Fruit fly (Drosophila melanogaster) whole organism, prepupa: ENCODE data around the gene CG11069.

ENCODE experiments used
- CG10669 ChIP-seq: fragments of 200-800 bp; sonication (Bioruptor generic); optimal IDR thresholded peaks from 3 replicates; lab custom pipeline; 2018; ENCODE audit warnings: missing biosample characterization, mild to moderate bottlenecking, missing genetic modification characterization, moderate library complexity
- CG11294 ChIP-seq: fragments of 200-800 bp; sonication (Bioruptor generic); IDR thresholded peaks from 2 replicates; pipeline ENCODE4 v1.3.6; 2022; ENCODE audit warnings: missing biosample characterization, missing genetic modification characterization
- CG11902 ChIP-seq: fragments of 200-800 bp; sonication (Bioruptor generic); optimal IDR thresholded peaks from 3 replicates; lab custom pipeline; 2016; ENCODE audit warnings: missing biosample characterization, missing genetic modification characterization
- CG1621 ChIP-seq: fragments of 200-800 bp; sonication (Bioruptor generic); optimal IDR thresholded peaks from 3 replicates; lab custom pipeline; 2018; ENCODE audit warnings: missing biosample characterization, mild to moderate bottlenecking, missing genetic modification characterization
- CG16779 ChIP-seq: fragments of 200-800 bp; sonication (Bioruptor generic); optimal IDR thresholded peaks from 3 replicates; lab custom pipeline; 2017; ENCODE audit warnings: missing biosample characterization, mild to moderate bottlenecking, missing genetic modification characterization
- CG31627 ChIP-seq: fragments of 200-800 bp; sonication (Bioruptor generic); optimal IDR thresholded peaks from 3 replicates; lab custom pipeline; 2016; ENCODE audit warnings: missing biosample characterization, missing genetic modification characterization
- CG32006 ChIP-seq: fragments of 200-800 bp; sonication (Bioruptor generic); optimal IDR thresholded peaks from 3 replicates; lab custom pipeline; 2017; ENCODE audit warnings: missing biosample characterization, mild to moderate bottlenecking, missing genetic modification characterization
- CG34406 ChIP-seq: fragments of 200-800 bp; sonication (Bioruptor generic); optimal IDR thresholded peaks from 3 replicates; lab custom pipeline; 2016; ENCODE audit warnings: missing biosample characterization, missing genetic modification characterization
- CG3919 ChIP-seq: fragments of 200-800 bp; sonication (Bioruptor generic); optimal IDR thresholded peaks from 3 replicates; lab custom pipeline; 2016; ENCODE audit warnings: missing biosample characterization, missing genetic modification characterization
- CG6163 ChIP-seq: fragments of 200-800 bp; sonication (Bioruptor generic); IDR thresholded peaks from 3 replicates; pipeline ENCODE4 v1.3.6; 2022; ENCODE audit warnings: missing biosample characterization, missing genetic modification characterization
- CG6276 ChIP-seq: fragments of 200-800 bp; sonication (Bioruptor generic); optimal IDR thresholded peaks from 2 replicates; lab custom pipeline; 2017; ENCODE audit warnings: missing biosample characterization, mild to moderate bottlenecking, missing genetic modification characterization
- CG6792 ChIP-seq: fragments of 200-800 bp; sonication (Bioruptor generic); optimal IDR thresholded peaks from 3 replicates; lab custom pipeline; 2016; ENCODE audit warnings: missing biosample characterization, missing genetic modification characterization
- CG6808 ChIP-seq: fragments of 200-800 bp; sonication (Bioruptor generic); optimal IDR thresholded peaks from 3 replicates; lab custom pipeline; 2017; ENCODE audit warnings: missing biosample characterization, missing genetic modification characterization, mild to moderate bottlenecking, moderate library complexity, missing genetic modification reagents
- CG6854 ChIP-seq: fragments of 200-800 bp; sonication (Bioruptor generic); optimal IDR thresholded peaks from 2 replicates; lab custom pipeline; 2017; ENCODE audit warnings: missing biosample characterization, mild to moderate bottlenecking, missing genetic modification characterization
- CG7368 ChIP-seq: fragments of 200-800 bp; sonication (Bioruptor generic); optimal IDR thresholded peaks from 3 replicates; lab custom pipeline; 2016; ENCODE audit warnings: missing biosample characterization, missing genetic modification characterization
- CG8119 ChIP-seq: fragments of 200-800 bp; sonication (Bioruptor generic); IDR thresholded peaks from 3 replicates; pipeline ENCODE4 v1.3.6; 2022; ENCODE audit warnings: missing biosample characterization, missing genetic modification characterization
- CG8632 ChIP-seq: fragments of 200-800 bp; sonication (Bioruptor generic); optimal IDR thresholded peaks from 3 replicates; lab custom pipeline; 2016; ENCODE audit warnings: missing biosample characterization, missing genetic modification characterization
- CG9139 ChIP-seq: fragments of 200-800 bp; sonication (Bioruptor generic); optimal IDR thresholded peaks from 3 replicates; lab custom pipeline; 2017; ENCODE audit warnings: missing biosample characterization, mild to moderate bottlenecking, missing genetic modification characterization
- Eip93F ChIP-seq: fragments of 200-800 bp; sonication (Bioruptor generic); optimal IDR thresholded peaks from 2 replicates; lab custom pipeline; 2016; ENCODE audit warnings: missing biosample characterization, mild to moderate bottlenecking, missing genetic modification characterization
- Ets21C ChIP-seq: fragments of 200-800 bp; sonication (Bioruptor generic); optimal IDR thresholded peaks from 3 replicates; lab custom pipeline; 2016; ENCODE audit warnings: missing biosample characterization, missing genetic modification characterization
- Ets96B ChIP-seq: fragments of 200-800 bp; optimal IDR thresholded peaks from 2 replicates; lab custom pipeline; 2019; ENCODE audit warnings: missing biosample characterization, mild to moderate bottlenecking, missing genetic modification characterization, moderate library complexity
- Gug ChIP-seq: fragments of 200-800 bp; sonication (Bioruptor generic); IDR thresholded peaks from 2 replicates; pipeline ENCODE4 v1.3.6; 2022; ENCODE audit warnings: missing biosample characterization, missing genetic modification characterization
- Hr38 ChIP-seq: sonication (Bioruptor generic); optimal IDR thresholded peaks from 2 replicates; lab custom pipeline; 2016; ENCODE audit warnings: missing biosample characterization, missing genetic modification characterization
- Hr39 ChIP-seq: fragments of 200-800 bp; sonication (Bioruptor generic); optimal IDR thresholded peaks from 2 replicates; lab custom pipeline; 2016; ENCODE audit warnings: missing biosample characterization, missing genetic modification characterization
- Met ChIP-seq: fragments of 200-800 bp; sonication (Bioruptor generic); optimal IDR thresholded peaks from 3 replicates; lab custom pipeline; 2016; ENCODE audit warnings: missing biosample characterization, missing genetic modification characterization
- OdsH ChIP-seq: fragments of 200-800 bp; sonication (Bioruptor generic); optimal IDR thresholded peaks from 3 replicates; lab custom pipeline; 2016; ENCODE audit warnings: missing biosample characterization, missing genetic modification characterization
- Smox ChIP-seq: fragments of 200-800 bp; sonication (Bioruptor generic); optimal IDR thresholded peaks from 3 replicates; lab custom pipeline; 2016; ENCODE audit warnings: missing biosample characterization, missing genetic modification characterization
- Sox102F ChIP-seq: fragments of 200-800 bp; sonication (Bioruptor generic); optimal IDR thresholded peaks from 2 replicates; lab custom pipeline; 2016; ENCODE audit warnings: missing biosample characterization, mild to moderate bottlenecking, missing genetic modification characterization
- Sox14 ChIP-seq: fragments of 200-800 bp; sonication (Bioruptor generic); optimal IDR thresholded peaks from 3 replicates; lab custom pipeline; 2016; ENCODE audit warnings: missing biosample characterization, missing genetic modification characterization
- Sox15 ChIP-seq: fragments of 200-800 bp; sonication (Bioruptor generic); optimal IDR thresholded peaks from 3 replicates; lab custom pipeline; 2016; ENCODE audit warnings: missing biosample characterization, missing genetic modification characterization
- achi ChIP-seq: fragments of 200-800 bp; sonication (Bioruptor generic); optimal IDR thresholded peaks from 3 replicates; lab custom pipeline; 2016; ENCODE audit warnings: missing biosample characterization, missing genetic modification characterization
- acj6 ChIP-seq: fragments of 200-800 bp; sonication (Bioruptor generic); optimal IDR thresholded peaks from 3 replicates; lab custom pipeline; 2016; ENCODE audit warnings: missing biosample characterization, missing genetic modification characterization
- cyc ChIP-seq: fragments of 200-800 bp; sonication (Bioruptor generic); optimal IDR thresholded peaks from 3 replicates; lab custom pipeline; 2016; ENCODE audit warnings: missing biosample characterization, missing genetic modification characterization
- dac ChIP-seq: fragments of 200-800 bp; sonication (Bioruptor generic); optimal IDR thresholded peaks from 2 replicates; lab custom pipeline; 2017; ENCODE audit warnings: missing biosample characterization, mild to moderate bottlenecking, missing genetic modification characterization
- dsx ChIP-seq: fragments of 200-800 bp; optimal IDR thresholded peaks from 3 replicates; lab custom pipeline; 2019; ENCODE audit warnings: missing biosample characterization, mild to moderate bottlenecking, missing genetic modification characterization, moderate library complexity; ENCODE audit not compliant: poor library complexity, severe bottlenecking
- esn ChIP-seq: fragments of 200-800 bp; sonication (Bioruptor generic); optimal IDR thresholded peaks from 2 replicates; lab custom pipeline; 2016; ENCODE audit warnings: missing biosample characterization, mild to moderate bottlenecking, missing genetic modification characterization, moderate library complexity
- fd85E ChIP-seq: fragments of 200-800 bp; sonication (Bioruptor generic); optimal IDR thresholded peaks from 3 replicates; lab custom pipeline; 2016; ENCODE audit warnings: missing biosample characterization, missing genetic modification characterization
- fkh ChIP-seq: fragments of 200-800 bp; sonication (Bioruptor generic); optimal IDR thresholded peaks from 3 replicates; lab custom pipeline; 2017; ENCODE audit warnings: missing biosample characterization, mild to moderate bottlenecking, missing genetic modification characterization, moderate library complexity
- lz ChIP-seq: fragments of 200-800 bp; sonication (Bioruptor generic); optimal IDR thresholded peaks from 3 replicates; lab custom pipeline; 2016; ENCODE audit warnings: missing biosample characterization, missing genetic modification characterization
- net ChIP-seq: fragments of 200-800 bp; sonication (Bioruptor generic); optimal IDR thresholded peaks from 3 replicates; lab custom pipeline; 2016; ENCODE audit warnings: missing biosample characterization, missing genetic modification characterization
- spab ChIP-seq: fragments of 200-800 bp; sonication (Bioruptor generic); optimal IDR thresholded peaks from 2 replicates; lab custom pipeline; 2017; ENCODE audit warnings: missing biosample characterization, mild to moderate bottlenecking, missing genetic modification characterization, missing genetic modification reagents
- ss ChIP-seq, 2 experiments: fragments of 200-800 bp; sonication (Bioruptor generic); optimal IDR thresholded peaks; 2 replicates in 1 of 2; 3 replicates in 1 of 2; lab custom pipeline; 2017 to 2018; ENCODE audit warnings: mild to moderate bottlenecking in 2 of 2, missing biosample characterization in 2 of 2, missing genetic modification characterization in 2 of 2, moderate library complexity in 1 of 2
- topi ChIP-seq: fragments of 200-800 bp; sonication (Bioruptor generic); optimal IDR thresholded peaks from 3 replicates; lab custom pipeline; 2016; ENCODE audit warnings: missing biosample characterization, missing genetic modification characterization

CG11069 gene

dm6 chr3R:24893320-24893955, 1.1 kb upstream of the CG11069 start (continued):
- TF ChIP-seq Met (GFP tag; lab: Kevin White, UChicago), result peak; percentile 83
- peak; percentile 74 for TF ChIP-seq cyc (GFP tag; lab: Kevin White, UChicago)
- peak; percentile 22 for TF ChIP-seq Hr39
- peak; percentile 95 for TF ChIP-seq CG8119 (GFP tag; lab: Robert Waterston, UW)
- TF ChIP-seq CG1621 (tag; lab: Kevin White, UChicago), result peak; percentile 45
- TF ChIP-seq ss (GFP tag; optimal IDR thresholded peaks at IDR 0.05; lab: Kevin White, UChicago), result peak; percentile 84 to 86
- TF ChIP-seq CG3919 (GFP tag; lab: Kevin White, UChicago), result peak; percentile 86
- TF ChIP-seq CG34406 (GFP tag; lab: Kevin White, UChicago), result peak; percentile 82
- peak; percentile 93 for TF ChIP-seq Ets96B (tag; lab: Kevin White, UChicago)
- peak; percentile 27 for TF ChIP-seq fd85E (GFP tag; lab: Kevin White, UChicago)
- TF ChIP-seq topi, result peak; percentile 72
- TF ChIP-seq, all 60 proteins: peak for 58

- TF ChIP-seq Ets96B (tag; lab: Kevin White, UChicago) (no peak), CG32006 (GFP tag; lab: Kevin White, UChicago) (no peak), lz (GFP tag; lab: Kevin White, UChicago) (no peak)
- TF ChIP-seq, all 60 proteins: peak for 0
These were observed 6.3 kb downstream of the CG11069 start, which contains the start of gene CG10845 for dm6 chr3R:24900816-24901215. Gene CG10845 (plus strand): TSS chr3R:24901116.

- peak; percentile 11 for TF ChIP-seq CG7368 (GFP tag; lab: Kevin White, UChicago)
- no peak for TF ChIP-seq lz (GFP tag; lab: Kevin White, UChicago)
- no peak for TF ChIP-seq fkh (GFP tag; lab: Kevin White, UChicago)
- no peak for TF ChIP-seq CG10669 (GFP tag; lab: Kevin White, UChicago)
- TF ChIP-seq CG3919 (GFP tag; lab: Kevin White, UChicago), result peak; percentile 67
- TF ChIP-seq achi (GFP tag; lab: Kevin White, UChicago), result peak; percentile 74
- peak; percentile 18 for TF ChIP-seq dac (GFP tag; lab: Kevin White, UChicago)
- peak; percentile 86 for TF ChIP-seq CG8119 (GFP tag; lab: Robert Waterston, UW)
- no peak for TF ChIP-seq CG31627 (GFP tag; lab: Kevin White, UChicago)
- no peak for TF ChIP-seq CG6854 (GFP tag; lab: Kevin White, UChicago)
- no peak for TF ChIP-seq Ets21C
- 0 out of 3 replicates have a peak, but pooled peaks have one; percentile 6 for TF ChIP-seq CG6163
- TF ChIP-seq CG34406 (GFP tag; lab: Kevin White, UChicago), result peak; percentile 62
- no peak for TF ChIP-seq Sox102F (GFP tag; lab: Kevin White, UChicago)
- peak; percentile 12 for TF ChIP-seq topi
- no peak for TF ChIP-seq Ets96B (tag; lab: Kevin White, UChicago)
- TF ChIP-seq Smox (GFP tag; lab: Kevin White, UChicago), result peak; percentile 4
- TF ChIP-seq dsx (GFP tag; lab: Kevin White, UChicago), result peak; percentile 12
- TF ChIP-seq esn (GFP tag; lab: Kevin White, UChicago), result no peak
- no peak for TF ChIP-seq CG9139 (GFP tag; lab: Kevin White, UChicago)
- no peak for TF ChIP-seq Gug (GFP tag; lab: Robert Waterston, UW)
- TF ChIP-seq CG11294, result no peak
- no peak for TF ChIP-seq Hr39
- peak; percentile 34 for TF ChIP-seq CG6792 (GFP tag; lab: Kevin White, UChicago)
- peak; percentile 55 for TF ChIP-seq OdsH (GFP tag; lab: Kevin White, UChicago)
- TF ChIP-seq net (GFP tag; lab: Kevin White, UChicago), result peak; percentile 64
- TF ChIP-seq spab (GFP tag; lab: Kevin White, UChicago), result no peak
- peak; percentile 85 for TF ChIP-seq CG32006 (GFP tag; lab: Kevin White, UChicago)
- peak; percentile 58 for TF ChIP-seq acj6
- TF ChIP-seq CG8632 (GFP tag; lab: Kevin White, UChicago), result peak; percentile 66
- TF ChIP-seq CG6276, result peak; percentile 75
- TF ChIP-seq Eip93F, result no peak
- no peak for TF ChIP-seq Hr38
- TF ChIP-seq Sox15 (GFP tag; lab: Kevin White, UChicago), result no peak
- TF ChIP-seq Sox14, result no peak
- TF ChIP-seq CG6808 (GFP tag; lab: Kevin White, UChicago), result peak; percentile 41
- peak; percentile 17 for TF ChIP-seq CG16779 (tag; lab: Kevin White, UChicago)
- TF ChIP-seq CG11902 (GFP tag; lab: Kevin White, UChicago), result no peak
- peak; percentile 18 for TF ChIP-seq Met (GFP tag; lab: Kevin White, UChicago)
- TF ChIP-seq cyc (GFP tag; lab: Kevin White, UChicago), result peak; percentile 1
These were observed 11.6 kb downstream of the CG11069 start, which contains the start of gene CG13643 for dm6 chr3R:24905959-24906634. Gene CG13643 (minus strand): TSS chr3R:24906004.
